5 fruit fly cellular contexts compared by ENCODE assay signal in the genomic region with DNA sequence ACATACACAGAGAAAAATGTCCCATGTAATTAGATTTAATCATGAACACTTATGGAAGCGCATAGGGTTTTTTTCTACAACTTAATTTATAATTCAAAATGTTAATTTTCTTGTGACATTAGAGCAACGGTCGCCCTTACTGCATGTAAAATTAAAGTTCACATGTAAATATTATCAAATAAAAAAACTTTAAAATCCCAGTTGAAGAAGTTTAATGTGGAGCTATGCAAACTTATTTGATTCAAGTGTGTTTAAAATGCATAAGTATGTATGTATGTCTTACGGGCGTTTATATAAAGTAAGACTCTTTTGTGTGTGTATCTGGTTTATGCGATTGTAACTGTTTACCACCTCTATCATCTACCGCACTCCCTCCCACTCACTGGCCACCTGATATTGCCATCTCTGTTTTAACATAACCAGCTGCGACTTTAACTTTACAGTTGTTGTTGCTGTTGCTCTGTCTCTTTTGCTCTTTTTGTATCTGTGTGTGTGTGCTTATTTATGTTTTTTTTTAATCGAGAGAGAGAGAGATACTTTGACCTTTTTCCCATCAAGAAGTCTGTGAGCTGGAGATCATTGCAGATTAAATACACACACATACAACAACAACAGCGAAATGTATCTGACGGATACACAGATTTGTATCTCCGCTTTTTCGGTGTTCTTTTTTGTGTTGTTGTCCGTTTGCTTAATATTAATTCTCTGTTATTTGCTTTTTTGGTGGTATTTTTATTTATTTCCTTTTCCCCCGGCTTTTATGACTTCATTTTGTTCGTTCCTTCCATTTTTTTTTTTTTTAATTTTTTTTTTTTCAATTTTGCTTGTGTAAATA.
A peak's percentile ranks its signal among the peaks of the same experiment; 100 is the strongest.
TF ChIP-seq lines count a peak whose summit lies in the region.

No protein-coding gene starts in this region.

- peak; percentile 52 for TF ChIP-seq CTCF in whole organism, embryonic (GFP tag; optimal IDR thresholded peaks at IDR 0.05; lab: Kevin White, UChicago)

TF ChIP-seq in whole organism, adult, 20 proteins besides CTCF, POLR2A, EP300 and RAD21 (continues in another document):
- no peak for TF ChIP-seq Clk (GFP tag; optimal IDR thresholded peaks at IDR 0.05; lab: Kevin White, UChicago)
- TF ChIP-seq cnc (optimal IDR thresholded peaks at IDR 0.05; lab: Kevin White, UChicago): no peak
- peak; percentile 13 for TF ChIP-seq CG11617 (GFP tag; optimal IDR thresholded peaks at IDR 0.05; lab: Kevin White, UChicago)
- TF ChIP-seq tj (GFP tag; optimal IDR thresholded peaks at IDR 0.05; lab: Kevin White, UChicago): peak; percentile 32
- TF ChIP-seq toe (GFP tag; optimal IDR thresholded peaks at IDR 0.05; lab: Kevin White, UChicago): no peak
- TF ChIP-seq CG7045 (GFP tag; optimal IDR thresholded peaks at IDR 0.05; lab: Kevin White, UChicago): no peak
- no peak for TF ChIP-seq CG33017 (tag; optimal IDR thresholded peaks at IDR 0.05; lab: Kevin White, UChicago)
- peak; percentile 37 for TF ChIP-seq CG5204 (GFP tag; optimal IDR thresholded peaks at IDR 0.05; lab: Kevin White, UChicago)
- TF ChIP-seq Crg-1 (GFP tag; optimal IDR thresholded peaks at IDR 0.05; lab: Kevin White, UChicago): no peak
- peak; percentile 16 for TF ChIP-seq Mnt (GFP tag; optimal IDR thresholded peaks at IDR 0.05; lab: Kevin White, UChicago)
- TF ChIP-seq cic (GFP tag; optimal IDR thresholded peaks at IDR 0.05; lab: Kevin White, UChicago): no peak
- TF ChIP-seq CG7101 (tag; optimal IDR thresholded peaks at IDR 0.05; lab: Kevin White, UChicago): peak; percentile 48
- peak; percentile 90 for TF ChIP-seq bab1 (GFP tag; optimal IDR thresholded peaks at IDR 0.05; lab: Kevin White, UChicago)
- TF ChIP-seq ovo (GFP tag; optimal IDR thresholded peaks at IDR 0.05; lab: Kevin White, UChicago): no peak
- no peak for TF ChIP-seq CG14711 (tag; optimal IDR thresholded peaks at IDR 0.05; lab: Kevin White, UChicago)
- TF ChIP-seq pad (GFP tag; optimal IDR thresholded peaks at IDR 0.05; lab: Kevin White, UChicago): no peak
- TF ChIP-seq kay (GFP tag; lab: Kevin White, UChicago; ENCODE audit: borderline replicate concordance): no peak

TF ChIP-seq in whole organism, embryonic, 481 proteins besides CTCF, POLR2A, EP300 and RAD21 (continues in another document):
- TF ChIP-seq CG5953 (GFP tag; IDR thresholded peaks at IDR 0.05; lab: Robert Waterston, UW) (peak; percentile 50; the same call in 1 of the 2 replicates), vnd (GFP tag; IDR thresholded peaks at IDR 0.05; lab: Robert Waterston, UW; ENCODE audit: partially characterized antibody) (no peak), CG17361 (GFP tag; IDR thresholded peaks at IDR 0.05; lab: Robert Waterston, UW) (peak; percentile 89), Sox102F (GFP tag; optimal IDR thresholded peaks at IDR 0.05; lab: Kevin White, UChicago) (peak; percentile 96), zen2 (GFP tag; IDR thresholded peaks at IDR 0.05; lab: Robert Waterston, UW; ENCODE audit: partially characterized antibody) (no peak), CG2129 (GFP tag; IDR thresholded peaks at IDR 0.05; lab: Robert Waterston, UW; ENCODE audit: partially characterized antibody) (no peak), CG3065 (GFP tag; optimal IDR thresholded peaks at IDR 0.05; lab: Kevin White, UChicago) (peak; percentile 64), CG1233 (GFP tag; optimal IDR thresholded peaks at IDR 0.05; lab: Kevin White, UChicago) (peak; percentile 82), abd-A (tag; optimal IDR thresholded peaks at IDR 0.05; lab: Kevin White, UChicago) (peak; percentile 93), CG10654 (GFP tag; optimal IDR thresholded peaks at IDR 0.05; lab: Kevin White, UChicago) (peak; percentile 29), CG9727 (GFP tag; optimal IDR thresholded peaks at IDR 0.05; lab: Kevin White, UChicago) (peak; percentile 69), ci (GFP tag; IDR thresholded peaks at IDR 0.05; lab: Robert Waterston, UW) (peak; percentile 80), CG14050 (GFP tag; IDR thresholded peaks at IDR 0.05; lab: Robert Waterston, UW) (peak; percentile 83), CG18764 (GFP tag; optimal IDR thresholded peaks at IDR 0.05; lab: Kevin White, UChicago) (no peak), fd96Cb (tag; optimal IDR thresholded peaks at IDR 0.05; lab: Kevin White, UChicago) (peak; percentile 84)

TF ChIP-seq in whole organism, prepupa, 60 proteins besides CTCF, POLR2A, EP300 and RAD21 (continues in another document):
- TF ChIP-seq Ets21C (GFP tag; optimal IDR thresholded peaks at IDR 0.05; lab: Kevin White, UChicago) (peak; percentile 91), Eip78C (GFP tag; lab: Kevin White, UChicago) (peak; percentile 99), Hr4 (GFP tag; optimal IDR thresholded peaks at IDR 0.05; lab: Kevin White, UChicago) (peak; percentile 91), CG11294 (GFP tag; IDR thresholded peaks at IDR 0.05; lab: Robert Waterston, UW) (peak; percentile 37; the same call in 1 of the 2 replicates), achi (GFP tag; optimal IDR thresholded peaks at IDR 0.05; lab: Kevin White, UChicago) (peak; percentile 87), CG11902 (GFP tag; optimal IDR thresholded peaks at IDR 0.05; lab: Kevin White, UChicago) (peak; percentile 74), Gug (GFP tag; IDR thresholded peaks at IDR 0.05; lab: Robert Waterston, UW) (peak; percentile 49), lz (GFP tag; optimal IDR thresholded peaks at IDR 0.05; lab: Kevin White, UChicago) (peak; percentile 95), CG1621 (tag; optimal IDR thresholded peaks at IDR 0.05; lab: Kevin White, UChicago) (peak; percentile 73), fkh (GFP tag; optimal IDR thresholded peaks at IDR 0.05; lab: Kevin White, UChicago) (peak; percentile 91), fd59A (GFP tag; optimal IDR thresholded peaks at IDR 0.05; lab: Kevin White, UChicago) (peak; percentile 87), esn (GFP tag; optimal IDR thresholded peaks at IDR 0.05; lab: Kevin White, UChicago) (peak; percentile 95), Sox102F (GFP tag; optimal IDR thresholded peaks at IDR 0.05; lab: Kevin White, UChicago) (peak; percentile 93), fd85E (GFP tag; optimal IDR thresholded peaks at IDR 0.05; lab: Kevin White, UChicago) (no peak), CG31627 (GFP tag; optimal IDR thresholded peaks at IDR 0.05; lab: Kevin White, UChicago) (peak; percentile 92), CG8632 (GFP tag; optimal IDR thresholded peaks at IDR 0.05; lab: Kevin White, UChicago) (peak; percentile 88), ss (GFP tag; optimal IDR thresholded peaks at IDR 0.05; lab: Kevin White, UChicago) (peak; percentile 81 to 92)

TF ChIP-seq in whole organism, pupa, 21 proteins besides CTCF, POLR2A, EP300 and RAD21 (continues in another document):
- TF ChIP-seq CG14655 (GFP tag; optimal IDR thresholded peaks at IDR 0.05; lab: Kevin White, UChicago) (peak; percentile 86), CG9948 (tag; optimal IDR thresholded peaks at IDR 0.05; lab: Kevin White, UChicago) (peak; percentile 87), CG17806 (tag; optimal IDR thresholded peaks at IDR 0.05; lab: Kevin White, UChicago) (peak; percentile 73), EcR (GFP tag; optimal IDR thresholded peaks at IDR 0.05; lab: Kevin White, UChicago) (peak; percentile 54), fd96Ca (GFP tag; IDR thresholded peaks at IDR 0.05; lab: Robert Waterston, UW) (no peak), rn (GFP tag; IDR thresholded peaks at IDR 0.05; lab: Robert Waterston, UW) (0 out of 2 replicates have a peak, but pooled peaks have one; percentile 17), Ets98B (GFP tag; IDR thresholded peaks at IDR 0.05; lab: Robert Waterston, UW) (peak; percentile 44; the same call in 1 of the 2 replicates), gl (tag; optimal IDR thresholded peaks at IDR 0.05; lab: Kevin White, UChicago) (peak; percentile 49), D1 (tag; optimal IDR thresholded peaks at IDR 0.05; lab: Kevin White, UChicago) (peak; percentile 69), CG8159 (tag; optimal IDR thresholded peaks at IDR 0.05; lab: Kevin White, UChicago) (peak; percentile 83), CG8301 (tag; optimal IDR thresholded peaks at IDR 0.05; lab: Kevin White, UChicago) (peak; percentile 78), CG4496 (GFP tag; IDR thresholded peaks at IDR 0.05; lab: Robert Waterston, UW) (no peak; the same call in 1 of the 3 replicates), CG32121 (GFP tag; IDR thresholded peaks at IDR 0.05; lab: Robert Waterston, UW) (peak; percentile 79), CG12605 (GFP tag; IDR thresholded peaks at IDR 0.05; lab: Robert Waterston, UW) (no peak), Pif1B (GFP tag; optimal IDR thresholded peaks at IDR 0.05; lab: Kevin White, UChicago) (peak; percentile 90), CG34367 (tag; optimal IDR thresholded peaks at IDR 0.05; lab: Kevin White, UChicago) (peak; percentile 68), CG10348 (GFP tag; IDR thresholded peaks at IDR 0.05; lab: Robert Waterston, UW) (no peak), Snoo (tag; optimal IDR thresholded peaks at IDR 0.05; lab: Kevin White, UChicago) (peak; percentile 88)

TF ChIP-seq in whole organism, wandering third instar larva, 38 proteins besides CTCF, POLR2A, EP300 and RAD21 (continues in another document):
- no peak for TF ChIP-seq pan (optimal IDR thresholded peaks at IDR 0.05; lab: Kevin White, UChicago)
- TF ChIP-seq CrebA (GFP tag; optimal IDR thresholded peaks at IDR 0.05; lab: Kevin White, UChicago; ENCODE audit: borderline replicate concordance): no peak
- peak; percentile 93 for TF ChIP-seq fru (GFP tag; optimal IDR thresholded peaks at IDR 0.05; lab: Kevin White, UChicago)
- no peak for TF ChIP-seq dl (GFP tag; optimal IDR thresholded peaks at IDR 0.05; lab: Kevin White, UChicago; ENCODE audit: insufficient read depth in 1 of 2, partially characterized antibody in 2 of 2)
- no peak for TF ChIP-seq jim (GFP tag; optimal IDR thresholded peaks at IDR 0.05; lab: Kevin White, UChicago)
- TF ChIP-seq sage (GFP tag; optimal IDR thresholded peaks at IDR 0.05; lab: Kevin White, UChicago): peak; percentile 62
- peak; percentile 87 for TF ChIP-seq OdsH (GFP tag; optimal IDR thresholded peaks at IDR 0.05; lab: Kevin White, UChicago)
- TF ChIP-seq usp (GFP tag; optimal IDR thresholded peaks at IDR 0.05; lab: Kevin White, UChicago): no peak
- TF ChIP-seq Hr78 (GFP tag; optimal IDR thresholded peaks at IDR 0.05; lab: Kevin White, UChicago): no peak
- peak; percentile 87 for TF ChIP-seq rgr (GFP tag; optimal IDR thresholded peaks at IDR 0.05; lab: Kevin White, UChicago)
- TF ChIP-seq br (GFP tag; optimal IDR thresholded peaks at IDR 0.05; lab: Kevin White, UChicago): peak; percentile 91
- no peak for TF ChIP-seq Dif (GFP tag; optimal IDR thresholded peaks at IDR 0.05; lab: Kevin White, UChicago; ENCODE audit: partially characterized antibody)
- TF ChIP-seq Vsx2 (GFP tag; optimal IDR thresholded peaks at IDR 0.05; lab: Kevin White, UChicago; ENCODE audit: partially characterized antibody): peak; percentile 60
- peak; percentile 94 for TF ChIP-seq Sp1 (GFP tag; optimal IDR thresholded peaks at IDR 0.05; lab: Kevin White, UChicago)
- TF ChIP-seq psq (GFP tag; optimal IDR thresholded peaks at IDR 0.05; lab: Kevin White, UChicago): peak; percentile 67
- no peak for TF ChIP-seq Abd-B (GFP tag; optimal IDR thresholded peaks at IDR 0.05; lab: Kevin White, UChicago)
- no peak for TF ChIP-seq Dfd (GFP tag; optimal IDR thresholded peaks at IDR 0.05; lab: Kevin White, UChicago)
- peak; percentile 15 for TF ChIP-seq CG9705 (GFP tag; optimal IDR thresholded peaks at IDR 0.05; lab: Kevin White, UChicago)
- peak; percentile 75 for TF ChIP-seq brk (GFP tag; optimal IDR thresholded peaks at IDR 0.05; lab: Kevin White, UChicago)
